Worm (Caenorhabditis elegans): ENCODE data around the gene sulp-4.

- TF ChIP-seq lir-3 (tag; optimal IDR thresholded peaks at IDR 0.05; ENCODE audit: poor library complexity) = no peak
- TF ChIP-seq efl-1 (optimal IDR thresholded peaks at IDR 0.05) = no peak
- no peak for TF ChIP-seq efl-1 (GFP tag; optimal IDR thresholded peaks at IDR 0.05 in 1 of 2)
- TF ChIP-seq nhr-11 (tag; optimal IDR thresholded peaks at IDR 0.05) = no peak
- no peak for TF ChIP-seq snpc-4 (tag; optimal IDR thresholded peaks at IDR 0.05)
- TF ChIP-seq tbx-2 (tag; optimal IDR thresholded peaks at IDR 0.05) = no peak
- no peak for TF ChIP-seq ceh-88 (GFP tag; IDR thresholded peaks at IDR 0.05)
- TF ChIP-seq unc-30 (tag; optimal IDR thresholded peaks at IDR 0.05) = no peak
- no peak for TF ChIP-seq nhr-90 (tag; optimal IDR thresholded peaks at IDR 0.05; ENCODE audit: poor library complexity)
- no peak for TF ChIP-seq aha-1 (tag; optimal IDR thresholded peaks at IDR 0.05)
- TF ChIP-seq fos-1 (tag; optimal IDR thresholded peaks at IDR 0.05) = no peak
Measured at ce11 chrV:11853723-11854122, 21.4 kb upstream of the sulp-4 start.

Data from whole organism, L1 larva.